Fruit fly (Drosophila melanogaster) whole organism: Measurements from ENCODE around the gene CG5909.

Experiments used
- CG8478 ChIP-seq: fragments of >200 bp; optimal IDR thresholded peaks from 2 replicates; lab custom pipeline; 2018; ENCODE audit warnings: inconsistent platforms
- Dll ChIP-seq: fragments of >200 bp; optimal IDR thresholded peaks from 2 replicates; lab custom pipeline; 2017
- EcR ChIP-seq, 2 experiments: fragments of >200 bp; optimal IDR thresholded peaks; 2 replicates each; lab custom pipeline; 2017; ENCODE audit warnings: missing biosample characterization in 2 of 2, missing genetic modification characterization in 2 of 2, missing genetic modification reagents in 2 of 2
- pan ChIP-seq: fragments of >200 bp; optimal IDR thresholded peaks from 2 replicates; lab custom pipeline; 2017
- psq ChIP-seq: fragments of >200 bp; optimal IDR thresholded peaks from 2 replicates; lab custom pipeline; 2017
- usp ChIP-seq: fragments of >200 bp; optimal IDR thresholded peaks from 2 replicates; lab custom pipeline; 2017; ENCODE audit warnings: missing biosample characterization, missing genetic modification characterization, mixed read lengths

CG5909 gene

DNA sequence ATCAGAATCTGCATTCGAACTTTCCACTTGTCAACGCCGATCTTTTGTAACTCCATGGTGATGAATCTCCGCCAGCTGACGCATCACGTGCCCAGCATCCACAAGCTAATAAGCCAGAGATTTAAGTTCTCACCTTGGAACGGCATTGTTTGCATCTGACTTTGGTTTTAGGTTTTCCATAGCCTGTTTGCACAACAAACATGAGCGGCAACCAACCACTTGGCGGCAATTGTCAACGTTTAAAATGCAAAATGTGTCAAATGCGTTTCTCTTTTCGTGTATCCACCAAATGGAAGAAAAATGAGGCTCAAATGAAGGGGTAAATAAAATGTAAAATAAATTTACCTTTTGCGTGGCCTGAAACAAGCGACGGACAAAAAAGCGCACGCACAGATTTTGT lies 41.4 kb downstream of the CG5909 start:
- TF ChIP-seq pan (lab: Kevin White, UChicago) (no peak), psq (lab: Kevin White, UChicago) (no peak), CG8478 (lab: Kevin White, UChicago) (no peak), Dll (lab: Kevin White, UChicago) (no peak), EcR (GFP tag; optimal IDR thresholded peaks at IDR 0.05; lab: Kevin White, UChicago) (no peak), usp (no peak)

dm6 chr3R:27203856-27204255 lies 42.9 kb downstream of the CG5909 start:
- TF ChIP-seq EcR (GFP tag; optimal IDR thresholded peaks at IDR 0.05; lab: Kevin White, UChicago), result no peak
- TF ChIP-seq CG8478 (lab: Kevin White, UChicago), result no peak
- TF ChIP-seq usp, result no peak
- TF ChIP-seq psq (lab: Kevin White, UChicago), result no peak
- TF ChIP-seq pan (lab: Kevin White, UChicago), result no peak
- no peak for TF ChIP-seq Dll (lab: Kevin White, UChicago)

- no peak for TF ChIP-seq CG8478 (lab: Kevin White, UChicago)
- no peak for TF ChIP-seq usp
- TF ChIP-seq pan (lab: Kevin White, UChicago), result no peak
- no peak for TF ChIP-seq Dll (lab: Kevin White, UChicago)
- TF ChIP-seq EcR (GFP tag; optimal IDR thresholded peaks at IDR 0.05; lab: Kevin White, UChicago), result no peak
These were observed 43.9 kb downstream of the CG5909 start for dm6 chr3R:27204694-27205414.

dm6 chr3R:27208724-27209343 lies 47.9 kb downstream of the CG5909 start:
- TF ChIP-seq usp, result no peak
- TF ChIP-seq CG8478 (lab: Kevin White, UChicago), result no peak
- TF ChIP-seq pan (lab: Kevin White, UChicago), result no peak
- TF ChIP-seq EcR (GFP tag; optimal IDR thresholded peaks at IDR 0.05; lab: Kevin White, UChicago), result no peak
- no peak for TF ChIP-seq psq (lab: Kevin White, UChicago)
- no peak for TF ChIP-seq Dll (lab: Kevin White, UChicago)

DNA sequence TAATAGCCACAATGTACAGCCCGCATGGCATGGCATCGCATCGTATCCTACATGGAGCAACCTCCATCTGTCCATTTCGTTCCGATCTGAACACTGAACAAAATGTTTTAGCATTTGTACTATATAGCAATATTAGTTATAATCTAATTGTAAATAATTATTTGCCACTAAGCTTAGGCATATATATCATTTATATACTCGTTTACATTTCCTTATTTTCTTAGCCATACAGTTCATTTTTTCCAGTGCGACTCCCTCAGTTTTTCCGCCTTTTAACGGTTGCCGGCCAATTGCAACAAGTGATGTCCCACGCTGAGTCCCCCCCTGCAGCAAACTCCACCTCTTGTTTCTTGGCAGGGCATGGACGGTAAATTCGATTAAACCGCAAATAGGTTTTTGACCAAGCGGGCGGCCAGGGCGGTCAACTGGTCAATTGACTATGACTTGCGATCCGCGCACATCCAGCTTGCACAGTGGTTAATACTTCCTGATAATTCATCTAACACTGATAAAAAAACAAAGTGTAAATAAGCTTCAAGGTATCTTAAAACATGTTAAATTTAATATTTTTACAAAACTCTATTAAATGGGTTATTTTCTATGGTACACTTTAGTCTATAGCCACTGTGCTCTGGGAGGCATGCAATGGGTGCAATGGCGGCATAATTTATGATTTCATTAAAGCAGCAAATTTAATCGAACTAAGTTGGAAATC lies 48.8 kb downstream of the CG5909 start:
- no peak for TF ChIP-seq pan (lab: Kevin White, UChicago)
- TF ChIP-seq psq (lab: Kevin White, UChicago), result no peak
- TF ChIP-seq Dll (lab: Kevin White, UChicago), result no peak
- TF ChIP-seq usp, result no peak
- no peak for TF ChIP-seq CG8478 (lab: Kevin White, UChicago)
